Fruit fly (Drosophila melanogaster): Measurements from ENCODE around the gene CG10514.

DNA sequence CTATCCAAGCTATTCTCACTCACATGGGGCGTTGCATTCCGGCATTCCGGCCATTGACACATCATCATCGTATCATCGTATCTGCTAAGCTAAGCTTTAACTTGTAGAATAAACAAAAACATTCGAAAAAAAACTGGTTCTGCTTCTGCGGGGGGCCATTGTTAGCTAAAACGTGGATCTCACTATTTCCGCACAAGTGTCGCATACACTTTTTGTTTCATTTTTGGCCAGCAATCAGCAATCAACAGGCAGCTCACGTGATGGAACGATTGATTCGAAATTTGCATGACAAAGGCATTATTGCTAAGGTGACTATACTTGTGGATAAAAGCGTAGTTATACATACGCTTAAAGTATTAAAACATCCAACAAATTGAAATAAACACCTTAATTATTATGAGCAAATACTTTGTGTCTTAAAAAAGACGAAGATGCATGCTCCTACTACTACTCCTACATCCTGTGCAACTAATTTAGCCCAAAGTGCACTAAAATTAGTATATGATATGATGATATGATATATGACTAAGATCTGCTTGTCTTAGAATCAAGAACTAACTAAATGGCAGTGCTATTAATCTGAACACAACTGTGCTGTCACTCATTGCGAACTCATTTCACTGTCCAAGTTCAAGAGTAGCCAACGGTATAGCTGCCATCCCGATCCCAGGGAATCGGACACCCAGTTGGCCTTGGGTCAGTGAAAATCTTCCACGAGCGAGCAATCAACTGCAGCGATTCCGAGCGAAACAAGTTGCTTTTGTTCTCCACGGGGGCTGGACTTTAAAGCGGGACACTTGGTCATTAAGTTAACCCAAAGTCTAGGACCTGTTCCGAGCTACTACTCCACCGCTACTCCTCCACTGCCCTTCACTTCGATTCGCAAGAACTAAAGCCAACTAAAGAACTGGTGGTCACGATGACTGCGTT, 40.6 kb downstream of the CG10514 start:
- TF ChIP-seq Crg-1 (GFP tag; optimal IDR thresholded peaks at IDR 0.05) (no peak), bab1 (GFP tag; optimal IDR thresholded peaks at IDR 0.05) (no peak), cic (GFP tag; optimal IDR thresholded peaks at IDR 0.05) (no peak)
